Fruit fly (Drosophila melanogaster): ENCODE data around the gene larp.

The larp gene

dm6 chr3R:28335462-28335998 lies 710 bp downstream of the larp start (continued):
- TF ChIP-seq CG1024 (GFP tag; IDR thresholded peaks at IDR 0.05) (peak; percentile 8; the same call in 1 of the 2 replicates), CG15011 (GFP tag; optimal IDR thresholded peaks at IDR 0.05) (peak; percentile 36), unc-4 (GFP tag; IDR thresholded peaks at IDR 0.05; ENCODE audit: partially characterized antibody) (no peak), slp2 (GFP tag; optimal IDR thresholded peaks at IDR 0.05) (peak; percentile 62), CG6683 (GFP tag; optimal IDR thresholded peaks at IDR 0.05) (peak; percentile 59), ssp (GFP tag; IDR thresholded peaks at IDR 0.05) (peak; percentile 66), B-H1 (GFP tag; IDR thresholded peaks at IDR 0.05) (peak; percentile 58; the same call in 2 of the 3 replicates), CG11247 (GFP tag; IDR thresholded peaks at IDR 0.05) (peak; percentile 39), NC2β (GFP tag; optimal IDR thresholded peaks at IDR 0.05) (peak; percentile 90), Nf-YA (GFP tag; IDR thresholded peaks at IDR 0.05) (no peak), Nf-YB (GFP tag; optimal IDR thresholded peaks at IDR 0.05) (peak; percentile 60), CG7987 (GFP tag; optimal IDR thresholded peaks at IDR 0.05) (peak; percentile 57), Bgb (GFP tag; IDR thresholded peaks at IDR 0.05; ENCODE audit: partially characterized antibody) (peak; percentile 39; the same call in 1 of the 2 replicates), pita (GFP tag; optimal IDR thresholded peaks at IDR 0.05) (no peak), Camta (GFP tag; optimal IDR thresholded peaks at IDR 0.05) (peak; percentile 70), E2f1 (GFP tag; IDR thresholded peaks at IDR 0.05) (peak; percentile 69), al (GFP tag; IDR thresholded peaks at IDR 0.05) (peak; percentile 44; the same call in 1 of the 2 replicates), CG2712 (tag; optimal IDR thresholded peaks at IDR 0.05) (peak; percentile 79), CG8089 (GFP tag; optimal IDR thresholded peaks at IDR 0.05) (peak; percentile 70), Med (GFP tag) (peak; percentile 94), abd-A (tag; optimal IDR thresholded peaks at IDR 0.05) (peak; percentile 36), pros (GFP tag; optimal IDR thresholded peaks at IDR 0.05) (peak; percentile 15), CG31224 (GFP tag; IDR thresholded peaks at IDR 0.05) (peak; percentile 33; the same call in 1 of the 2 replicates), toy (GFP tag; IDR thresholded peaks at IDR 0.05) (peak; percentile 39; the same call in 1 of the 2 replicates), fd96Cb (tag; optimal IDR thresholded peaks at IDR 0.05) (peak; percentile 53), az2 (GFP tag; optimal IDR thresholded peaks at IDR 0.05) (peak; percentile 74), fd64A (GFP tag; optimal IDR thresholded peaks at IDR 0.05) (peak; percentile 34), mam (GFP tag; optimal IDR thresholded peaks at IDR 0.05) (peak; percentile 83), chif (GFP tag; optimal IDR thresholded peaks at IDR 0.05) (peak; percentile 77), cad (GFP tag; optimal IDR thresholded peaks at IDR 0.05) (no peak), stc (GFP tag; IDR thresholded peaks at IDR 0.05) (0 out of 2 replicates have a peak, but pooled peaks have one; percentile 38), CG18476 (GFP tag; optimal IDR thresholded peaks at IDR 0.05) (peak; percentile 57), CG11456 (GFP tag; IDR thresholded peaks at IDR 0.05) (peak; percentile 74; the same call in 2 of the 3 replicates), CG5245 (GFP tag; optimal IDR thresholded peaks at IDR 0.05) (peak; percentile 50), CG3726 (GFP tag; IDR thresholded peaks at IDR 0.05) (peak; percentile 67; the same call in 1 of the 3 replicates), cas (GFP tag; IDR thresholded peaks at IDR 0.05) (0 out of 2 replicates have a peak, but pooled peaks have one; percentile 30), ind (GFP tag; optimal IDR thresholded peaks at IDR 0.05) (peak; percentile 75), Dp (GFP tag; optimal IDR thresholded peaks at IDR 0.05) (no peak), dmrt11E (tag; optimal IDR thresholded peaks at IDR 0.05) (peak; percentile 79), CG10543 (GFP tag; optimal IDR thresholded peaks at IDR 0.05) (peak; percentile 87), CG2199 (GFP tag; IDR thresholded peaks at IDR 0.05) (peak; percentile 75; the same call in 2 of the 3 replicates), otp (GFP tag; IDR thresholded peaks at IDR 0.05) (0 out of 3 replicates have a peak, but pooled peaks have one; percentile 38), pnt (GFP tag; optimal IDR thresholded peaks at IDR 0.05) (peak; percentile 80), pan (optimal IDR thresholded peaks at IDR 0.05) (no peak), pan (GFP tag; optimal IDR thresholded peaks at IDR 0.05 in 1 of 2, IDR thresholded peaks at IDR 0.05 in 1 of 2) (peak in 1 of 2 experiments; percentile 58), CG10565 (GFP tag; optimal IDR thresholded peaks at IDR 0.05) (no peak), mirr (GFP tag; optimal IDR thresholded peaks at IDR 0.05) (peak; percentile 83), jing (GFP tag; optimal IDR thresholded peaks at IDR 0.05) (peak; percentile 38), jigr1 (GFP tag; IDR thresholded peaks at IDR 0.05) (no peak), CG30020 (tag; optimal IDR thresholded peaks at IDR 0.05) (peak; percentile 48)

Measured in whole organism, embryonic.